Fruit fly (Drosophila melanogaster) whole organism, prepupa: ENCODE results near the gene PAPLA1.

ENCODE experiments used
- Gug ChIP-seq: fragments of 200-800 bp; sonication (Bioruptor generic); IDR thresholded peaks from 2 replicates; pipeline ENCODE4 v1.3.6; 2022; ENCODE audit warnings: missing biosample characterization, missing genetic modification characterization
- Lpt ChIP-seq: fragments of 200-800 bp; sonication (Bioruptor generic); optimal IDR thresholded peaks from 3 replicates; lab custom pipeline; 2016; ENCODE audit warnings: missing biosample characterization, missing genetic modification characterization
- Sox102F ChIP-seq: fragments of 200-800 bp; sonication (Bioruptor generic); optimal IDR thresholded peaks from 2 replicates; lab custom pipeline; 2016; ENCODE audit warnings: missing biosample characterization, mild to moderate bottlenecking, missing genetic modification characterization
- Sox15 ChIP-seq: fragments of 200-800 bp; sonication (Bioruptor generic); optimal IDR thresholded peaks from 3 replicates; lab custom pipeline; 2016; ENCODE audit warnings: missing biosample characterization, missing genetic modification characterization
- acj6 ChIP-seq: fragments of 200-800 bp; sonication (Bioruptor generic); optimal IDR thresholded peaks from 3 replicates; lab custom pipeline; 2016; ENCODE audit warnings: missing biosample characterization, missing genetic modification characterization
- spab ChIP-seq: fragments of 200-800 bp; sonication (Bioruptor generic); optimal IDR thresholded peaks from 2 replicates; lab custom pipeline; 2017; ENCODE audit warnings: missing biosample characterization, mild to moderate bottlenecking, missing genetic modification characterization, missing genetic modification reagents
- svp ChIP-seq: fragments of 200-800 bp; sonication (Bioruptor generic); peaks from one replicate; lab custom pipeline; 2016; ENCODE audit warnings: missing biosample characterization, missing genetic modification characterization

dm6 chr2L:8091429-8091828 lies 68.0 kb downstream of the PAPLA1 start:
- TF ChIP-seq spab = no peak
- no peak for TF ChIP-seq Gug (GFP tag; lab: Robert Waterston, UW)
- no peak for TF ChIP-seq Sox15 (GFP tag; lab: Kevin White, UChicago)
- TF ChIP-seq svp = no peak
- TF ChIP-seq Sox102F (GFP tag; lab: Kevin White, UChicago) = no peak
- no peak for TF ChIP-seq acj6
- TF ChIP-seq Lpt (GFP tag; lab: Kevin White, UChicago) = no peak
